Fruit fly (Drosophila melanogaster) Kc167 (cell line): ENCODE results near the gene SmydA-2.

Experiments used
- Myc ChIP-seq: fragments of >200 bp; optimal IDR thresholded peaks from 2 replicates; lab custom pipeline; 2017; ENCODE audit warnings: missing external identifiers
- Sin3A ChIP-seq: fragments of >200 bp; optimal IDR thresholded peaks from 2 replicates; lab custom pipeline; 2018; ENCODE audit warnings: missing external identifiers
- h ChIP-seq: fragments of >200 bp; optimal IDR thresholded peaks from 3 replicates; lab custom pipeline; 2018; ENCODE audit warnings: missing external identifiers
- insv ChIP-seq: fragments of >200 bp; optimal IDR thresholded peaks from 3 replicates; lab custom pipeline; 2018; ENCODE audit warnings: missing external identifiers
- psq ChIP-seq: fragments of >200 bp; optimal IDR thresholded peaks from 2 replicates; lab custom pipeline; 2017; ENCODE audit warnings: missing external identifiers
- ttk ChIP-seq: sonication (Bioruptor generic); optimal IDR thresholded peaks from 2 replicates; lab custom pipeline; 2017; ENCODE audit warnings: missing external identifiers

SmydA-2 gene

dm6 chr3L:18968193-18968969 lies 34.7 kb downstream of the SmydA-2 start:
- TF ChIP-seq Sin3A (no peak), Myc (no peak), psq (lab: Kevin White, UChicago) (no peak), ttk (lab: Kevin White, UChicago) (no peak)

dm6 chr3L:18957032-18957431 lies 46.0 kb downstream of the SmydA-2 start:
- TF ChIP-seq insv (lab: Kevin White, UChicago): no peak
- no peak for TF ChIP-seq h (lab: Kevin White, UChicago)
- no peak for TF ChIP-seq Sin3A
- no peak for TF ChIP-seq ttk (lab: Kevin White, UChicago)
- TF ChIP-seq Myc: no peak
- TF ChIP-seq psq (lab: Kevin White, UChicago): no peak

- TF ChIP-seq psq (lab: Kevin White, UChicago) (no peak), h (lab: Kevin White, UChicago) (no peak), Myc (no peak), Sin3A (no peak), ttk (lab: Kevin White, UChicago) (no peak), insv (lab: Kevin White, UChicago) (no peak)
These were observed 50.7 kb downstream of the SmydA-2 start for dm6 chr3L:18952399-18952798.
